Fruit fly (Drosophila melanogaster): Measurements from ENCODE around the gene CG8136.

The CG8136 gene

DNA sequence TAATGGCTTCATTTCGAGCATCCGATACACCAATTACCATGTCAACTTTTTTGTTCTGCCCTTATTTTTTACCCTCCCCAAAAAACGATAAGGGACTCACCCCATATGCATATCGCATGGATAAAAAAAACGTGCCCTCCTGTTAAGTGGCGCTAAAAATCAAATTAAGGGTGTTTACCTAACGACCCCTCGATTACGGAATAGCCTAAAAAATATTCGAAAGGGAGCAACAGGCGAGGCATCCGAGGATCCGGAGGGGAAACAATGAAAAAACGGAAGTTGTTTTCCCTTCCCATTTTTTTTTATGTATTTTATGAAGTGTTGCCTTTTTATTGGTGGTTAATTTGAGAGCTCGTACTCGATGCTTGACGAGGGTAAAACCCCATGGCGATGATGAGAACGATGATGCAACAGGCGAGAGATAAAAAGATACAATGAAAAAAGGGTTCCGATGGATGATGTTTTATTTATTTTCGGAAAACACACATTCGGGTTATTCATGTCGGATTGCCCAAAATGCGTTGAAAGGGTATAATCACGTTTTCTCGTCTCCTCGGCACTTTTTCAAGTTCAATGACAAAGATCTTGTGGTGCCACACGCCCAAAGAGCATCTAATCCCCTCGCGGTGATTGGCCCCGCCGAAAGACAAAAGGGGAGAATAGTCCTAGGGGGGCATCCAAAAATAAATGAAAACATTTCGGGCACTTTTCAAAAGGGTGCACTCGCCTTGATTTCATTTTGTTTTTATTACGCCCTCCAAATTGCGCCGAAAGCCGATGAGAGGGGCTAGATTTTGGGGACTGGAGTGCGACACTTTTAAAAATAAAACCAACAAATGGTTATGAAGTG, 36.6 kb upstream of the CG8136 start, which contains the start of gene CG44227:
Gene CG44227, minus strand, starts transcription at position 849 of the 850 bp plus-strand sequence.
- TF ChIP-seq Eip75B (GFP tag; optimal IDR thresholded peaks at IDR 0.05) = no peak
- no peak for TF ChIP-seq CG6792 (GFP tag; optimal IDR thresholded peaks at IDR 0.05)
- no peak for TF ChIP-seq Hr38 (GFP tag; optimal IDR thresholded peaks at IDR 0.05)
- no peak for TF ChIP-seq CG8319 (GFP tag; optimal IDR thresholded peaks at IDR 0.05)
- TF ChIP-seq Eip78C (GFP tag) = no peak
- no peak for TF ChIP-seq CG6854 (GFP tag; optimal IDR thresholded peaks at IDR 0.05)
- no peak for TF ChIP-seq CG15336 (GFP tag; IDR thresholded peaks at IDR 0.05)

DNA sequence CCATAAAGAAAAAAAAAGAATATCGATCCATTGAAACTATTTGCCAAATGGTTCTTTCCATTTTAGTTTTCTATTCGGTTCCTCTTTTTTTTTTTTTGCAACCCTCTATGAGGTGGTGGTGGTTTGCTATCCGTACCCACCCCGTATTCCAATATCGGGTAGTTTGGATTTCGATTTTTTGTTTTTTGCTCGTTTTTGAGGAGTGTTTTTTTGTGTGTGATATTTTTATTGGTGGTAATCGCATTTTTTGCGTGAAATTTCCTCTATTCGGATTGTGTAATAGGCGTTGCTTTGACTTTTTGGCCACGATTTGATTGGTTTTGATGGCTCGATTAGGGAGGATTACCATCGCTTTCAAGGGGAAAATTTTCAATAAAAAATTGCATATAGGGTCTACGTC, 34.7 kb upstream of the CG8136 start:
- TF ChIP-seq CG11294 (GFP tag; IDR thresholded peaks at IDR 0.05) (no peak), CG32006 (GFP tag; optimal IDR thresholded peaks at IDR 0.05) (no peak), pdm3 (GFP tag; optimal IDR thresholded peaks at IDR 0.05) (no peak), CG3919 (GFP tag; optimal IDR thresholded peaks at IDR 0.05) (no peak), fkh (GFP tag; optimal IDR thresholded peaks at IDR 0.05) (no peak), Eip78C (GFP tag) (no peak), Gug (GFP tag; IDR thresholded peaks at IDR 0.05) (no peak), fd85E (GFP tag; optimal IDR thresholded peaks at IDR 0.05) (no peak), CG6808 (GFP tag; optimal IDR thresholded peaks at IDR 0.05) (no peak)

DNA sequence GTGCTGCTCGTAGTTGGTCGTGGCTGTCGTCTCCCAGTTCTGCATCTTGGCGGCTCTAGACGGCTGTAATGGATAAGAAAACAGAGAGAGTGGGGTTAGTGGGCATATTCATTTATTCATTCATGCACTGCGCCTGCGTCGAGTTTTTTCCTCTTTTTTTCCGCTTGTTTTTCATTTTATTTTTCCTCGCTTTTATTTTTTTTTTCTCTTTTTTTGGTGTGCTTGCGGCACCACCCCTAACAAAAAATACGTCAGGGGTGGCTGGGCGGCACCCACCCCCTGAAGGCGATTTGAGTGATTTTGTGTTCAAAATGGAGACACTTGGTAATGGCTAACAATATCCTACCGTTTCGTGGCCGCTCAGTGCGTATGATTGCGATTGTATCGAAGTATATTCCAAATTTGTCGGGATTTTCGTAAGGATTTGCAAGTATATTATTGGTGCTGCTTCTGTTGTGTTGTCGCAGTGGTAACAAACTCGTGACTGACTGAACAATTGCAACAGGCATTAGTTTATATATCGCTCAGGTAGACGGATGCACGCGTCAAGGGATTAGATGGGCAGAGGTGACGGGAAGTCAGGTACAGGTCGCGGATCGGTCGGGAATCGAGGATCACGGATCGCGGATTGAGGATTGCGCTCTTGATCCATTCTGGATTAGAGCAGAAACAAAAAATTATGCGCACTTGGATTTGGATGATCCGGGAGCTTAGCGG, 26.9 kb upstream of the CG8136 start:
- TF ChIP-seq esn (GFP tag; optimal IDR thresholded peaks at IDR 0.05) = no peak
- TF ChIP-seq CG8119 (GFP tag; IDR thresholded peaks at IDR 0.05) = peak; percentile 94
- TF ChIP-seq CG8319 (GFP tag; optimal IDR thresholded peaks at IDR 0.05) = peak; percentile 35
- peak; percentile 32 for TF ChIP-seq topi (GFP tag; optimal IDR thresholded peaks at IDR 0.05)
- TF ChIP-seq pdm3 (GFP tag; optimal IDR thresholded peaks at IDR 0.05) = peak; percentile 77
- TF ChIP-seq CG9139 (GFP tag; optimal IDR thresholded peaks at IDR 0.05) = peak; percentile 95
- no peak for TF ChIP-seq CG1621 (tag; optimal IDR thresholded peaks at IDR 0.05)
- no peak for TF ChIP-seq Eip78C (GFP tag)
- peak; percentile 9 for TF ChIP-seq Sox14 (GFP tag; optimal IDR thresholded peaks at IDR 0.05)
- peak; percentile 3 for TF ChIP-seq fkh (GFP tag; optimal IDR thresholded peaks at IDR 0.05)
- peak; percentile 73 for TF ChIP-seq CG8632 (GFP tag; optimal IDR thresholded peaks at IDR 0.05)
- TF ChIP-seq Smox (GFP tag; optimal IDR thresholded peaks at IDR 0.05) = no peak
- TF ChIP-seq Ets96B (tag; optimal IDR thresholded peaks at IDR 0.05) = peak; percentile 74
- TF ChIP-seq CG10669 (GFP tag; optimal IDR thresholded peaks at IDR 0.05) = peak; percentile 81
- peak; percentile 65 for TF ChIP-seq Hr4 (GFP tag; optimal IDR thresholded peaks at IDR 0.05)
- TF ChIP-seq CG15336 (GFP tag; IDR thresholded peaks at IDR 0.05) = peak; percentile 91
- no peak for TF ChIP-seq Sox15 (GFP tag; optimal IDR thresholded peaks at IDR 0.05)
- peak; percentile 75 for TF ChIP-seq CG3032 (tag; optimal IDR thresholded peaks at IDR 0.05)
- TF ChIP-seq CG3919 (GFP tag; optimal IDR thresholded peaks at IDR 0.05) = peak; percentile 80
- TF ChIP-seq CG6792 (GFP tag; optimal IDR thresholded peaks at IDR 0.05) = peak; percentile 16
- TF ChIP-seq Sox102F (GFP tag; optimal IDR thresholded peaks at IDR 0.05) = peak; percentile 67
- TF ChIP-seq dac (GFP tag; optimal IDR thresholded peaks at IDR 0.05) = peak; percentile 62
- no peak for TF ChIP-seq cyc (GFP tag; optimal IDR thresholded peaks at IDR 0.05)
- peak; percentile 84 for TF ChIP-seq CG7368 (GFP tag; optimal IDR thresholded peaks at IDR 0.05)
- TF ChIP-seq CG4318 (GFP tag; optimal IDR thresholded peaks at IDR 0.05) = peak; percentile 19
- no peak for TF ChIP-seq Hr39 (GFP tag; optimal IDR thresholded peaks at IDR 0.05)
- peak; percentile 72 for TF ChIP-seq CG11762 (GFP tag; optimal IDR thresholded peaks at IDR 0.05; ENCODE audit: insufficient read depth)
- peak; percentile 52 for TF ChIP-seq Met (GFP tag; optimal IDR thresholded peaks at IDR 0.05)
- TF ChIP-seq acj6 (GFP tag; optimal IDR thresholded peaks at IDR 0.05) = peak; percentile 21
- TF ChIP-seq ss (GFP tag; optimal IDR thresholded peaks at IDR 0.05) = peak; percentile 91 to 94
- peak; percentile 37 for TF ChIP-seq svp (GFP tag)
- TF ChIP-seq CG10631 (GFP tag; optimal IDR thresholded peaks at IDR 0.05) = peak; percentile 47
- TF ChIP-seq Gug (GFP tag; IDR thresholded peaks at IDR 0.05) = peak; percentile 80
- peak; percentile 21 for TF ChIP-seq fd85E (GFP tag; optimal IDR thresholded peaks at IDR 0.05)
- TF ChIP-seq Ets21C (GFP tag; optimal IDR thresholded peaks at IDR 0.05) = no peak
- peak; percentile 98 for TF ChIP-seq CG6163 (GFP tag; IDR thresholded peaks at IDR 0.05)
- no peak for TF ChIP-seq CG6854 (GFP tag; optimal IDR thresholded peaks at IDR 0.05)
- no peak for TF ChIP-seq Hr38 (GFP tag; optimal IDR thresholded peaks at IDR 0.05)
- TF ChIP-seq CG6276 (GFP tag; optimal IDR thresholded peaks at IDR 0.05) = peak; percentile 95
- TF ChIP-seq CG16779 (tag; optimal IDR thresholded peaks at IDR 0.05) = peak; percentile 94
